Fruit fly (Drosophila melanogaster): Measurements from ENCODE around the gene Galphaf.

Gene Galphaf

dm6 chr3L:16673367-16674014 is 5.8 kb upstream of the Galphaf start, which contains the start of the genes zetaCOP and CG13032 (continued):
- no peak for TF ChIP-seq CG8765 (GFP tag; IDR thresholded peaks at IDR 0.05)
- no peak for TF ChIP-seq CG15011 (GFP tag; optimal IDR thresholded peaks at IDR 0.05)
- TF ChIP-seq jumu (GFP tag; optimal IDR thresholded peaks at IDR 0.05): no peak
- TF ChIP-seq D19A (tag; optimal IDR thresholded peaks at IDR 0.05): peak; percentile 1
- TF ChIP-seq Doc2 (GFP tag; IDR thresholded peaks at IDR 0.05): no peak
- TF ChIP-seq GATAe (GFP tag; conservative IDR thresholded peaks at IDR 0.05): no peak
- no peak for TF ChIP-seq CG8924 (tag; optimal IDR thresholded peaks at IDR 0.05)
- no peak for TF ChIP-seq HHEX (GFP tag; optimal IDR thresholded peaks at IDR 0.05)
- no peak for TF ChIP-seq CG18599 (GFP tag; optimal IDR thresholded peaks at IDR 0.05)
- TF ChIP-seq Vsx1 (GFP tag; optimal IDR thresholded peaks at IDR 0.05): no peak
- TF ChIP-seq CG3407 (GFP tag; optimal IDR thresholded peaks at IDR 0.05): no peak
- peak; percentile 18 for TF ChIP-seq nmo (GFP tag; optimal IDR thresholded peaks at IDR 0.05)
- TF ChIP-seq croc (GFP tag; conservative IDR thresholded peaks at IDR 0.05): no peak
- no peak for TF ChIP-seq mld (GFP tag; IDR thresholded peaks at IDR 0.05; ENCODE audit: partially characterized antibody)
- peak; percentile 2 for TF ChIP-seq phol (tag; optimal IDR thresholded peaks at IDR 0.05)
- TF ChIP-seq row (GFP tag; IDR thresholded peaks at IDR 0.05): peak; percentile 36; the same call in 1 of the 3 replicates
- TF ChIP-seq MESR4 (GFP tag; optimal IDR thresholded peaks at IDR 0.05): peak; percentile 82
- no peak for TF ChIP-seq fd96Cb (tag; optimal IDR thresholded peaks at IDR 0.05)
- TF ChIP-seq CG4360 (GFP tag; IDR thresholded peaks at IDR 0.05): no peak
- TF ChIP-seq E2f2 (GFP tag; IDR thresholded peaks at IDR 0.05): peak; percentile 66
- TF ChIP-seq Myb (GFP tag; optimal IDR thresholded peaks at IDR 0.05): peak; percentile 94
- peak; percentile 21 for TF ChIP-seq CG30020 (tag; optimal IDR thresholded peaks at IDR 0.05)
- peak; percentile 64 for TF ChIP-seq pzg (GFP tag; optimal IDR thresholded peaks at IDR 0.05)
- no peak for TF ChIP-seq her (GFP tag; optimal IDR thresholded peaks at IDR 0.05)
- no peak for TF ChIP-seq kni (GFP tag; optimal IDR thresholded peaks at IDR 0.05)
- TF ChIP-seq CG2712 (tag; optimal IDR thresholded peaks at IDR 0.05): peak; percentile 25
- peak; percentile 42; the same call in 1 of the 2 replicates for TF ChIP-seq MBD-R2 (GFP tag; IDR thresholded peaks at IDR 0.05)
- no peak for TF ChIP-seq CG4424 (GFP tag; optimal IDR thresholded peaks at IDR 0.05)
- TF ChIP-seq esg (GFP tag; conservative IDR thresholded peaks at IDR 0.05): no peak
- no peak for TF ChIP-seq tx (GFP tag; optimal IDR thresholded peaks at IDR 0.05)
- TF ChIP-seq Spps (tag; optimal IDR thresholded peaks at IDR 0.05): no peak
- TF ChIP-seq ro (GFP tag; IDR thresholded peaks at IDR 0.05): no peak
- no peak for TF ChIP-seq luna (GFP tag; optimal IDR thresholded peaks at IDR 0.05)
- TF ChIP-seq CG10267 (tag; optimal IDR thresholded peaks at IDR 0.05): peak; percentile 46
- TF ChIP-seq Scr (GFP tag; IDR thresholded peaks at IDR 0.05; ENCODE audit: partially characterized antibody): 0 out of 2 replicates have a peak, but pooled peaks have one; percentile 16
- peak; percentile 77 for TF ChIP-seq gfzf (GFP tag; optimal IDR thresholded peaks at IDR 0.05)
- peak; percentile 69 for TF ChIP-seq YL-1 (GFP tag; optimal IDR thresholded peaks at IDR 0.05)
- TF ChIP-seq CoRest (tag; optimal IDR thresholded peaks at IDR 0.05): peak; percentile 10
- TF ChIP-seq Asciz (GFP tag; optimal IDR thresholded peaks at IDR 0.05): no peak
- TF ChIP-seq CG6854 (GFP tag; optimal IDR thresholded peaks at IDR 0.05): no peak
- TF ChIP-seq Xbp1 (GFP tag; optimal IDR thresholded peaks at IDR 0.05): peak; percentile 45
- no peak for TF ChIP-seq Max (GFP tag; optimal IDR thresholded peaks at IDR 0.05)
- peak; percentile 79 for TF ChIP-seq Sry-β (GFP tag; optimal IDR thresholded peaks at IDR 0.05)
- peak in 1 of 2 experiments; percentile 42 for TF ChIP-seq insv (GFP tag; optimal IDR thresholded peaks at IDR 0.05)
- peak; percentile 65 for TF ChIP-seq Dp (GFP tag; optimal IDR thresholded peaks at IDR 0.05)
- TF ChIP-seq CG12391 (tag; optimal IDR thresholded peaks at IDR 0.05): peak; percentile 16
- TF ChIP-seq CG31365 (tag; optimal IDR thresholded peaks at IDR 0.05): no peak

Measured in whole organism, embryonic.